Worm (Caenorhabditis elegans) whole organism, L4 larva: ENCODE results near the gene Y60C6A.3.

ENCODE experiments used
- ama-1 ChIP-seq: fragments of 150-350 bp; optimal IDR thresholded peaks from 2 replicates; lab custom pipeline; 2014; ENCODE audit warnings: inconsistent platforms, mixed read lengths
- ces-1 ChIP-seq: fragments of 150-350 bp; sonication (generic microtip); optimal IDR thresholded peaks from 4 replicates; lab custom pipeline; 2014; ENCODE audit warnings: missing biosample characterization, missing genetic modification reagents, missing genetic modification characterization
- daf-12 ChIP-seq: fragments of 150-350 bp; optimal IDR thresholded peaks from 2 replicates; lab custom pipeline; 2014; ENCODE audit warnings: missing biosample characterization, missing genetic modification reagents, missing genetic modification characterization
- fkh-10 ChIP-seq: fragments of 150-350 bp; optimal IDR thresholded peaks from 2 replicates; lab custom pipeline; 2014; ENCODE audit warnings: missing biosample characterization, missing genetic modification reagents, missing genetic modification characterization
- fos-1 ChIP-seq: fragments of 150-350 bp; optimal IDR thresholded peaks from 2 replicates; lab custom pipeline; 2014; ENCODE audit warnings: missing biosample characterization, missing genetic modification characterization
- sdz-12 ChIP-seq: fragments of 200-800 bp; sonication (Bioruptor generic); optimal IDR thresholded peaks from 2 replicates; lab custom pipeline; 2018; ENCODE audit warnings: mild to moderate bottlenecking, missing genetic modification characterization, missing compliant biosample characterization
- tra-1 ChIP-seq: fragments of 200-800 bp; sonication (Bioruptor generic); IDR thresholded peaks from 2 replicates; pipeline ENCODE4 v1.3.6; 2022; ENCODE audit warnings: missing genetic modification reagents, missing genetic modification characterization, missing compliant biosample characterization
- unc-39 ChIP-seq: sonication (generic microtip); optimal IDR thresholded peaks from 2 replicates; lab custom pipeline; 2017; ENCODE audit warnings: missing biosample characterization, missing genetic modification characterization
- zfp-2 ChIP-seq: sonication (generic microtip); optimal IDR thresholded peaks from 2 replicates; lab custom pipeline; 2016; ENCODE audit warnings: mild to moderate bottlenecking, missing genetic modification characterization, missing compliant biosample characterization

- no peak for TF ChIP-seq unc-39
- no peak for TF ChIP-seq sdz-12 (GFP tag; lab: Kevin White, UChicago)
- TF ChIP-seq fkh-10 (GFP tag; lab: Kevin White, UChicago) = no peak
- no peak for TF ChIP-seq ama-1 (lab: Kevin White, UChicago)
- no peak for TF ChIP-seq ces-1 (GFP tag; lab: Kevin White, UChicago)
- TF ChIP-seq fos-1 (tag; lab: Kevin White, UChicago) = no peak
- TF ChIP-seq daf-12 (tag; lab: Kevin White, UChicago) = no peak
- no peak for TF ChIP-seq zfp-2
- no peak for TF ChIP-seq tra-1 (GFP tag; lab: Robert Waterston, UW)
Measured at ce11 chrV:4823323-4823682, 37.7 kb downstream of the Y60C6A.3 start, which contains the start of gene adss-1.
